Fruit fly (Drosophila melanogaster) whole organism, embryonic: Measurements from ENCODE around the gene CG17855.

Experiments used
- Bgb ChIP-seq: fragments of 200-800 bp; sonication (Bioruptor generic); IDR thresholded peaks from 2 replicates; pipeline ENCODE4 v1.3.6; 2022; ENCODE audit warnings: missing biosample characterization, missing genetic modification characterization; ENCODE audit not compliant: partially characterized antibody
- BtbVII ChIP-seq: fragments of 200-800 bp; sonication (Bioruptor generic); optimal IDR thresholded peaks from 3 replicates; lab custom pipeline; 2017; ENCODE audit warnings: missing biosample characterization, mild to moderate bottlenecking, missing genetic modification characterization
- C15 ChIP-seq: fragments of 200-800 bp; sonication (Bioruptor generic); IDR thresholded peaks from 3 replicates; pipeline ENCODE4 v1.3.6; 2022; ENCODE audit warnings: missing biosample characterization, missing genetic modification characterization
- CG11695 ChIP-seq: fragments of 200-800 bp; sonication (Bioruptor generic); IDR thresholded peaks from 3 replicates; pipeline ENCODE4 v1.3.6; 2022; ENCODE audit warnings: missing biosample characterization, missing genetic modification characterization
- CG12219 ChIP-seq: fragments of 200-800 bp; sonication (Bioruptor generic); optimal IDR thresholded peaks from 3 replicates; lab custom pipeline; 2018; ENCODE audit warnings: missing biosample characterization, mild to moderate bottlenecking, missing genetic modification characterization
- CG13894 ChIP-seq: fragments of 200-800 bp; sonication (Bioruptor generic); optimal IDR thresholded peaks from 3 replicates; lab custom pipeline; 2018; ENCODE audit warnings: missing biosample characterization, mild to moderate bottlenecking, missing genetic modification characterization, moderate library complexity
- CG15011 ChIP-seq: fragments of 200-800 bp; sonication (Bioruptor generic); optimal IDR thresholded peaks from 3 replicates; lab custom pipeline; 2018; ENCODE audit warnings: missing biosample characterization, mild to moderate bottlenecking, missing genetic modification characterization
- CG15696 ChIP-seq: fragments of 200-800 bp; sonication (Bioruptor generic); optimal IDR thresholded peaks from 2 replicates; lab custom pipeline; 2019; ENCODE audit warnings: missing biosample characterization, mild to moderate bottlenecking, missing genetic modification characterization, moderate library complexity
- CG2116 ChIP-seq: fragments of 200-800 bp; sonication (Bioruptor generic); optimal IDR thresholded peaks from 3 replicates; lab custom pipeline; 2018; ENCODE audit warnings: missing biosample characterization, mild to moderate bottlenecking, missing genetic modification characterization
- CG2120 ChIP-seq: fragments of 200-800 bp; sonication (Bioruptor generic); optimal IDR thresholded peaks from 3 replicates; lab custom pipeline; 2016; ENCODE audit warnings: missing biosample characterization, missing genetic modification characterization
- CG2129 ChIP-seq: fragments of 200-800 bp; sonication (Bioruptor generic); IDR thresholded peaks from 2 replicates; pipeline ENCODE4 v1.3.6; 2022; ENCODE audit warnings: missing biosample characterization, missing genetic modification characterization; ENCODE audit not compliant: partially characterized antibody
- CG32767 ChIP-seq: fragments of 200-800 bp; sonication (Bioruptor generic); IDR thresholded peaks from 2 replicates; pipeline ENCODE4 v1.3.6; 2022; ENCODE audit warnings: missing biosample characterization, missing genetic modification characterization
- CG34422 ChIP-seq: fragments of 200-800 bp; sonication (Bioruptor generic); IDR thresholded peaks from 3 replicates; pipeline ENCODE4 v1.3.6; 2022; ENCODE audit warnings: missing biosample characterization, missing genetic modification characterization
- CG3726 ChIP-seq: fragments of 200-800 bp; sonication (Bioruptor generic); IDR thresholded peaks from 3 replicates; pipeline ENCODE4, ENCODE4 v1.3.6; 2022; ENCODE audit warnings: missing biosample characterization, missing genetic modification characterization
- CG6683 ChIP-seq: fragments of 200-800 bp; sonication (Bioruptor generic); optimal IDR thresholded peaks from 2 replicates; lab custom pipeline; 2017; ENCODE audit warnings: missing biosample characterization, mild to moderate bottlenecking, missing genetic modification characterization, missing genetic modification reagents
- CG7928 ChIP-seq: fragments of 200-800 bp; sonication (Bioruptor generic); optimal IDR thresholded peaks from 2 replicates; lab custom pipeline; 2017; ENCODE audit warnings: missing biosample characterization, mild to moderate bottlenecking, missing genetic modification characterization
- CG9727 ChIP-seq: fragments of 200-800 bp; sonication (Bioruptor generic); optimal IDR thresholded peaks from 3 replicates; lab custom pipeline; 2017; ENCODE audit warnings: missing biosample characterization, mild to moderate bottlenecking, missing genetic modification characterization
- Dad ChIP-seq: fragments of 200-800 bp; sonication (Bioruptor generic); optimal IDR thresholded peaks from 3 replicates; lab custom pipeline; 2016; ENCODE audit warnings: missing biosample characterization, missing genetic modification characterization
- Dref ChIP-seq: fragments of 200-800 bp; sonication (Bioruptor generic); IDR thresholded peaks from 2 replicates; pipeline ENCODE4 v1.3.6; 2022; ENCODE audit warnings: missing biosample characterization, missing genetic modification characterization
- GATAe ChIP-seq: fragments of 200-800 bp; sonication (Bioruptor generic); conservative IDR thresholded peaks from 2 replicates; pipeline ENCODE4 v1.3.6; 2022; ENCODE audit warnings: missing biosample characterization, missing genetic modification characterization
- Gsc ChIP-seq: fragments of 200-800 bp; sonication (Bioruptor generic); IDR thresholded peaks from 2 replicates; pipeline ENCODE4 v1.3.6; 2022; ENCODE audit warnings: missing biosample characterization, missing genetic modification characterization
- HLH3B ChIP-seq: fragments of 200-800 bp; sonication (Bioruptor generic); IDR thresholded peaks from 2 replicates; pipeline ENCODE4 v1.3.6; 2022; ENCODE audit warnings: missing biosample characterization, missing genetic modification characterization
- Hsf ChIP-seq: fragments of 200-800 bp; sonication (Bioruptor generic); optimal IDR thresholded peaks from 3 replicates; lab custom pipeline; 2016; ENCODE audit warnings: missing biosample characterization, missing genetic modification characterization
- Jarid2 ChIP-seq: fragments of 200-800 bp; sonication (Bioruptor generic); optimal IDR thresholded peaks from 3 replicates; lab custom pipeline; 2017; ENCODE audit warnings: mild to moderate bottlenecking, missing biosample characterization, missing genetic modification reagents, missing genetic modification characterization
- MTF-1 ChIP-seq: fragments of 200-800 bp; sonication (Bioruptor generic); optimal IDR thresholded peaks from 2 replicates; lab custom pipeline; 2018; ENCODE audit warnings: missing biosample characterization, mild to moderate bottlenecking, missing genetic modification characterization, borderline replicate concordance
- NK7.1 ChIP-seq: fragments of 200-800 bp; sonication (Bioruptor generic); optimal IDR thresholded peaks from 3 replicates; lab custom pipeline; 2016; ENCODE audit warnings: missing biosample characterization, missing genetic modification characterization
- Opbp ChIP-seq: fragments of 200-800 bp; sonication (Bioruptor generic); IDR thresholded peaks from 3 replicates; pipeline ENCODE4 v1.3.6; 2022; ENCODE audit warnings: missing biosample characterization, missing genetic modification characterization; ENCODE audit not compliant: partially characterized antibody
- Optix ChIP-seq: fragments of 200-800 bp; sonication (Bioruptor generic); IDR thresholded peaks from 3 replicates; pipeline ENCODE4 v1.3.6; 2022; ENCODE audit warnings: missing biosample characterization, missing genetic modification characterization
- Rfx ChIP-seq: fragments of 200-800 bp; sonication (Bioruptor generic); IDR thresholded peaks from 2 replicates; pipeline ENCODE4 v1.3.6; 2022; ENCODE audit warnings: missing biosample characterization, missing genetic modification characterization
- Scr ChIP-seq: fragments of 200-800 bp; sonication (Bioruptor generic); IDR thresholded peaks from 2 replicates; pipeline ENCODE4 v1.3.6; 2022; ENCODE audit warnings: missing biosample characterization, missing genetic modification characterization; ENCODE audit not compliant: partially characterized antibody
- ab ChIP-seq: fragments of 200-800 bp; sonication (Bioruptor generic); optimal IDR thresholded peaks from 2 replicates; lab custom pipeline; 2016; ENCODE audit warnings: missing biosample characterization, missing genetic modification characterization
- bowl ChIP-seq: fragments of 200-800 bp; sonication (Bioruptor generic); IDR thresholded peaks from 2 replicates; pipeline ENCODE4 v1.3.6; 2022; ENCODE audit warnings: missing biosample characterization, missing genetic modification characterization
- dimm ChIP-seq: fragments of 200-800 bp; sonication (Bioruptor generic); IDR thresholded peaks from 2 replicates; pipeline ENCODE4 v1.3.6; 2022; ENCODE audit warnings: missing biosample characterization, missing genetic modification characterization
- en ChIP-seq: fragments of 200-800 bp; sonication (Bioruptor generic); optimal IDR thresholded peaks from 2 replicates; lab custom pipeline; 2016; ENCODE audit warnings: missing biosample characterization, missing genetic modification characterization
- fd3F ChIP-seq: fragments of 200-800 bp; sonication (Bioruptor generic); optimal IDR thresholded peaks from 2 replicates; lab custom pipeline; 2018; ENCODE audit warnings: missing biosample characterization, mild to moderate bottlenecking, missing genetic modification characterization, moderate library complexity
- gfzf ChIP-seq: fragments of 200-800 bp; sonication (Bioruptor generic); optimal IDR thresholded peaks from 2 replicates; lab custom pipeline; 2016; ENCODE audit warnings: missing biosample characterization, mild to moderate bottlenecking, missing genetic modification characterization, moderate library complexity
- hb ChIP-seq: fragments of 200-800 bp; sonication (Bioruptor generic); IDR thresholded peaks from 3 replicates; pipeline ENCODE4 v1.3.6; 2022; ENCODE audit warnings: missing biosample characterization, missing genetic modification characterization; ENCODE audit not compliant: partially characterized antibody
- luna ChIP-seq: fragments of 200-800 bp; sonication (Bioruptor generic); optimal IDR thresholded peaks from 2 replicates; lab custom pipeline; 2016; ENCODE audit warnings: missing biosample characterization, missing genetic modification characterization
- maf-S ChIP-seq: fragments of 200-800 bp; sonication (Bioruptor generic); optimal IDR thresholded peaks from 2 replicates; lab custom pipeline; 2016; ENCODE audit warnings: missing biosample characterization, missing genetic modification characterization
- nom ChIP-seq: fragments of 200-800 bp; sonication (Bioruptor generic); optimal IDR thresholded peaks from 2 replicates; lab custom pipeline; 2017; ENCODE audit warnings: missing biosample characterization, missing genetic modification characterization, mild to moderate bottlenecking, moderate library complexity, missing genetic modification reagents
- oc ChIP-seq: fragments of 200-800 bp; sonication (Bioruptor generic); optimal IDR thresholded peaks from 2 replicates; lab custom pipeline; 2018; ENCODE audit warnings: missing biosample characterization, mild to moderate bottlenecking, missing genetic modification characterization, moderate library complexity
- onecut ChIP-seq: fragments of 200-800 bp; sonication (Bioruptor generic); IDR thresholded peaks from 2 replicates; pipeline ENCODE4 v1.3.6; 2022; ENCODE audit warnings: missing biosample characterization, missing genetic modification characterization
- pnt ChIP-seq: fragments of 200-800 bp; sonication (Bioruptor generic); optimal IDR thresholded peaks from 3 replicates; lab custom pipeline; 2016; ENCODE audit warnings: missing biosample characterization, missing genetic modification characterization
- ro ChIP-seq: fragments of 200-800 bp; sonication (Bioruptor generic); IDR thresholded peaks from 2 replicates; pipeline ENCODE4 v1.3.6; 2022; ENCODE audit warnings: missing biosample characterization, missing genetic modification characterization
- seq ChIP-seq: fragments of 200-800 bp; sonication (Bioruptor generic); IDR thresholded peaks from 2 replicates; pipeline ENCODE4 v1.3.6; 2022; ENCODE audit warnings: missing biosample characterization, missing genetic modification characterization
- twi ChIP-seq: fragments of 200-800 bp; optimal IDR thresholded peaks from 2 replicates; lab custom pipeline; 2019; ENCODE audit warnings: missing biosample characterization, mild to moderate bottlenecking, missing genetic modification characterization, moderate library complexity
- zen2 ChIP-seq: fragments of 200-800 bp; sonication (Bioruptor generic); IDR thresholded peaks from 3 replicates; pipeline ENCODE4 v1.3.6; 2022; ENCODE audit warnings: missing biosample characterization, missing genetic modification characterization; ENCODE audit not compliant: partially characterized antibody

CG17855 gene

DNA sequence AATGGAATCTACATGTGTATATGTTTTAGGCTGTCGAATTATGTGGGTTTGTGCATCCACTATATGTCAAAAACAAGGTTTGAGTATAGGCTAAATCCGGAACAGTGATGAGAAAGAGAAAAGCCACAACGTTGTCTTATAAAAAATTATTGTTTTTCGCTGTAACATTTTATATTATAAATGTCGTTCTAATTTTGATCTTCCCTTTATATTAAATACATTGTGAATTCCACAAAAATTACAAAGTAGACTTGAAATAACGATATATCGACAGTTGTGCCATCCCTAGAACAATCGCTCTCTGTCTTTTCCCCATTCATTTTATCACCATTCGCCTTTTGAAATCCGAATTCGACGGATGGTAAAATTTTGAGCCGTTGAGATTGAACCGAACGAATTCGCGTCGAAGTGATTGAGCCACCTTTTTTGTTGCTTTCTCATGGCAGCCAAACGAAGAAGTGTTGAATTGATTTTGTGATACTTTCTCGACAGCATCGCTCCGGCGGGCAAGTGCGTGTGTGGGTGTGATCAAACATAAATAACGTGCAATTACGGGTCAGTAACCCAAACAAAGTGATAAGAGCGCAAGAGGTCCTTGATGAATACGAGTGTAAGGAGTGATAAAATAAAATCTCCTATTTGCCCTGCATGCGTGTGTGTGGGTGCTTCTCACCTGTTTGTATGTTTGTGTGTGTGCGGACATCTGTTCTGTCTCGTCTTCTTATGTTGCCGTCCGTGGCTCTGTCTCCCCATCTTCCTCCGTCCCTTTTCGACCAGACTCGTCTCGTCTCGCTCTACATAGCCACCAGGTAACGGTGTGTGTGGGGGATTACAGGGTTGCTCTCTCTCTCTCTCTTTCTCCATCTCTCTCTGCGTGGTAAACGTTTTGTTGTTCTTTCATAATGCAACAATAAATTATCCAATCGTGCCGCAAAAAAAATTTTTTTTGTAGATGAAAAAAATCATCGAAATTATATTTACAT lies 19.1 kb upstream of the CG17855 start, which contains the start of gene Oatp30B (continued):
- TF ChIP-seq onecut: peak; percentile 92
- TF ChIP-seq Dref: no peak; the same call in 1 of the 2 replicates
- TF ChIP-seq nom (GFP tag; lab: Kevin White, UChicago): peak; percentile 72
- no peak; the same call in 1 of the 2 replicates for TF ChIP-seq Gsc
- peak; percentile 99; the same call in 2 of the 3 replicates for TF ChIP-seq zen2 (GFP tag; lab: Robert Waterston, UW)
- TF ChIP-seq CG6683 (GFP tag; lab: Kevin White, UChicago): peak; percentile 87
- TF ChIP-seq CG12219 (GFP tag; lab: Kevin White, UChicago): peak; percentile 94
- TF ChIP-seq CG34422 (GFP tag; lab: Robert Waterston, UW): peak; percentile 97
- TF ChIP-seq CG13894: peak; percentile 97
- TF ChIP-seq CG32767: peak; percentile 93
- TF ChIP-seq pnt (GFP tag; lab: Kevin White, UChicago): peak; percentile 95
- TF ChIP-seq CG7928: peak; percentile 71
- TF ChIP-seq BtbVII (GFP tag; lab: Kevin White, UChicago): peak; percentile 87
- peak; percentile 99 for TF ChIP-seq CG2129 (GFP tag; lab: Robert Waterston, UW)
- TF ChIP-seq seq (GFP tag; lab: Robert Waterston, UW): peak; percentile 94
- TF ChIP-seq bowl (GFP tag; lab: Robert Waterston, UW): peak; percentile 93
- TF ChIP-seq en (GFP tag; lab: Kevin White, UChicago): peak; percentile 92
- TF ChIP-seq Jarid2 (GFP tag; lab: Kevin White, UChicago): peak; percentile 88
- TF ChIP-seq ab: peak; percentile 70
- peak; percentile 93; the same call in 1 of the 2 replicates for TF ChIP-seq dimm (GFP tag; lab: Robert Waterston, UW)
- peak; percentile 95 for TF ChIP-seq fd3F
- peak; percentile 96 for TF ChIP-seq Opbp (GFP tag; lab: Robert Waterston, UW)
- peak; percentile 51 for TF ChIP-seq gfzf (GFP tag; lab: Kevin White, UChicago)
- TF ChIP-seq CG15011 (GFP tag; lab: Kevin White, UChicago): peak; percentile 88
- TF ChIP-seq luna (GFP tag; lab: Kevin White, UChicago): peak; percentile 93
- peak; percentile 99 for TF ChIP-seq CG15696 (tag; lab: Kevin White, UChicago)
- TF ChIP-seq twi (tag; lab: Kevin White, UChicago): peak; percentile 92
- peak; percentile 95 for TF ChIP-seq ro (GFP tag; lab: Robert Waterston, UW)
- TF ChIP-seq Hsf: peak; percentile 98
- peak; percentile 94 for TF ChIP-seq Dad (GFP tag; lab: Kevin White, UChicago)
- TF ChIP-seq MTF-1 (GFP tag; lab: Kevin White, UChicago): peak; percentile 90
- peak; percentile 88; the same call in 2 of the 3 replicates for TF ChIP-seq Optix (GFP tag; lab: Robert Waterston, UW)
- TF ChIP-seq CG3726 (GFP tag; lab: Robert Waterston, UW): peak; percentile 93; the same call in 2 of the 3 replicates
- peak; percentile 95 for TF ChIP-seq CG11695 (GFP tag; lab: Robert Waterston, UW)
- peak; percentile 96 for TF ChIP-seq maf-S (GFP tag; lab: Kevin White, UChicago)
- peak; percentile 92 for TF ChIP-seq GATAe (GFP tag; lab: Robert Waterston, UW)
- TF ChIP-seq CG2116: peak; percentile 93
- peak; percentile 99 for TF ChIP-seq Rfx (GFP tag; lab: Robert Waterston, UW)
- peak; percentile 99 for TF ChIP-seq Scr (GFP tag; lab: Robert Waterston, UW)
- TF ChIP-seq oc: peak; percentile 97
- TF ChIP-seq CG2120 (GFP tag; lab: Kevin White, UChicago): peak; percentile 99
- peak; percentile 94 for TF ChIP-seq C15
- TF ChIP-seq hb (GFP tag; lab: Robert Waterston, UW): peak; percentile 91; the same call in 2 of the 3 replicates
- TF ChIP-seq Bgb (GFP tag; lab: Robert Waterston, UW): peak; percentile 96
- TF ChIP-seq HLH3B: peak; percentile 97
- TF ChIP-seq CG9727 (GFP tag; lab: Kevin White, UChicago): peak; percentile 96
- TF ChIP-seq NK7.1 (GFP tag; lab: Kevin White, UChicago): peak; percentile 87
